Fruit fly (Drosophila melanogaster): ENCODE measurements around the gene CG6282.

dm6 chr3L:8619588-8619987 lies 15.1 kb downstream of the CG6282 start, which contains the start of gene S-Lap2:
- no peak for TF ChIP-seq CG8478 (optimal IDR thresholded peaks at IDR 0.05)
- TF ChIP-seq CTCF (optimal IDR thresholded peaks at IDR 0.05), result no peak

Data from S2 (cell line).